Worm (Caenorhabditis elegans): Measurements from ENCODE around the gene Y39G8B.9.
"Not testable (repeated sequence)": the region's sequence is repeated elsewhere in the genome, so short reads cannot be mapped to it uniquely, and the experiment has no call there.

The Y39G8B.9 gene

ce11 chrII:13997477-13997876 lies 16.3 kb downstream of the Y39G8B.9 start, which contains the start of gene F01D5.1:
TSS of gene F01D5.1 (minus strand) at chrII:13997581.
- no peak for TF ChIP-seq let-526 (GFP tag; IDR thresholded peaks at IDR 0.05)
- TF ChIP-seq ztf-6 (GFP tag; IDR thresholded peaks at IDR 0.05) = no peak
- TF ChIP-seq Y79H2A.3 (GFP tag; conservative IDR thresholded peaks at IDR 0.05) = no peak
- no peak for TF ChIP-seq ceh-100 (GFP tag; IDR thresholded peaks at IDR 0.05)
- no peak for TF ChIP-seq Y95B8A.8 (GFP tag; IDR thresholded peaks at IDR 0.05)
- TF ChIP-seq dpff-1 (tag; optimal IDR thresholded peaks at IDR 0.05) = no peak
- no peak for TF ChIP-seq nhr-90 (tag; optimal IDR thresholded peaks at IDR 0.05)
- no peak for TF ChIP-seq zim-3 (tag; optimal IDR thresholded peaks at IDR 0.05)
- no peak for TF ChIP-seq snpc-4 (GFP tag; optimal IDR thresholded peaks at IDR 0.05)
- TF ChIP-seq snpc-4 (tag; optimal IDR thresholded peaks at IDR 0.05) = no peak
- TF ChIP-seq mel-28 (tag; optimal IDR thresholded peaks at IDR 0.05; ENCODE audit: borderline replicate concordance) = no peak
- no peak for TF ChIP-seq F22D6.2 (tag; optimal IDR thresholded peaks at IDR 0.05)
- no peak for TF ChIP-seq hmg-20 (GFP tag; IDR thresholded peaks at IDR 0.05)
- no peak for TF ChIP-seq nfya-2 (GFP tag; IDR thresholded peaks at IDR 0.05)
- TF ChIP-seq Y67H2A.10 (GFP tag; conservative IDR thresholded peaks at IDR 0.05) = no peak
- no peak for TF ChIP-seq K11D2.4 (GFP tag; IDR thresholded peaks at IDR 0.05)
- no peak for TF ChIP-seq snpc-3.4 (tag; optimal IDR thresholded peaks at IDR 0.05)
- TF ChIP-seq lin-54 (GFP tag; optimal IDR thresholded peaks at IDR 0.05) = no peak
- TF ChIP-seq cebp-1 (GFP tag; IDR thresholded peaks at IDR 0.05) = no peak
- no peak for TF ChIP-seq cebp-1 (tag; optimal IDR thresholded peaks at IDR 0.05)
- no peak for TF ChIP-seq atf-7 (tag; optimal IDR thresholded peaks at IDR 0.05)

DNA sequence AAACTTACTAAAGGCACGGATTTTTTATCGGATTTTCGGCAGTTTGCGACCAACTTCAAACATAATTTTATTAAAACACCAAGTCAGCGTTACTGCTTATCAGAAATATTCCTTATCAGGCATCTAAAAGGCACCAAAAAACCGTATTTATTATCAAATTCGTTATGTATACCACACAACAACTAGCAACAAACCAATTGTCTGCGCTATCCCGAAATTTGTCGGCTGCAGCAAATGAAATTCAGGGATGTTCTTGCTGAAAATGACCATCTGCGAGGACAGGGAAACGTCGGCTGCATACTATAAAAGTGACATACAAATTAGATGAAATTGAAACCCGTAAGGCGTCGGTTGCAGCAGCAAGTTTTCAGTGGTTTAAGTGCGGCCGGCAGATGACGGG lies 16.8 kb downstream of the Y39G8B.9 start:
- TF ChIP-seq F39B2.1 (GFP tag; IDR thresholded peaks at IDR 0.05) (no peak), madf-3 (GFP tag; IDR thresholded peaks at IDR 0.05) (no peak), nhr-80 (tag; optimal IDR thresholded peaks at IDR 0.05) (peak; percentile 20), egrh-3 (GFP tag; IDR thresholded peaks at IDR 0.05) (no peak), snpc-4 (GFP tag; optimal IDR thresholded peaks at IDR 0.05) (no peak), snpc-4 (tag; optimal IDR thresholded peaks at IDR 0.05) (peak in 2 of 4 experiments; percentile 48 to 76)

DNA sequence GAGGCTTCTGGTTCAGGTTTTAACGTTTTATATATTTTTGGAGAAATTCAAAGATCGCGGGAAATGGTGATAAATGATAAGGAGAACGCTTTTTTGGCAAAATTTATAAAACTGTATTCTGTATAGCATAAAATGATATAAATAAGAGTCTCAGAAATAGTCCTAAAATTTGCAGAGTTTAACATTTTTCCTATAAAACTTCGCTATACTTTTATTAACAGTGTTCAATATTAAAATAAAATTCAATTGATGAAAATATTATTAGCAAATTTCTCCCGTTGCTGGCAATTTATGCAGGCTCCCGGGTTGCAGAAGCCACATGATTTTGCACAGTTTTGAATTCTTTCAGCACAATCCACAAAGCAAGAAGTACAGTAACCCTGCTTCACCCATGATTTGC lies 17.8 kb downstream of the Y39G8B.9 start, which contains the start of gene F01D5.2:
F01D5.2 (minus strand) TSS at position 101 of the 400 bp plus-strand sequence.
- no peak for TF ChIP-seq athp-1 (tag; optimal IDR thresholded peaks at IDR 0.05)
- no peak for TF ChIP-seq lin-35 (GFP tag; optimal IDR thresholded peaks at IDR 0.05)
- TF ChIP-seq rcor-1 (GFP tag; IDR thresholded peaks at IDR 0.05) = no peak
- no peak for TF ChIP-seq snpc-1.1 (tag; optimal IDR thresholded peaks at IDR 0.05; ENCODE audit: insufficient read depth)
- TF ChIP-seq ceh-58 (GFP tag; IDR thresholded peaks at IDR 0.05) = no peak

DNA sequence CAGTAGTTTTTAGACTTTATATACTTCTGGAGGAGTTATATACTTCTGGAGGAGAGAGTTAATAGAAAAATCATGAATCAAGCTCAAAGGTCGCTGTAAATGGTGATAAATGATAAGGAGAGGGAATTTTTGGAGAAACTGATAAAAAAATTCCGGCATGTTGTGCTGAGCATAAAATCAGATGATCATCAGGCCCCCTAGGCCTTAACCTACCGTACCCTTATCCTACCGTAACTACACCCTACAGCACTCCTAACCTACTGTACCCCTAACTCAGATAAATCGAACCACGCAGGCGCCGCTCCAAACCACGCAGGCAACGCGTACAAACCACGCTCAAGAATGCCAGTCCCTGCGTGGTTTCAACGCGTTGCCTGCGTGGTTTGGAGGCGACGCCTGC lies 18.9 kb downstream of the Y39G8B.9 start, which contains the start of gene F01D5.3:
F01D5.3 (minus strand) TSS at position 101 of the 400 bp plus-strand sequence.
- not testable (repeated sequence) for TF ChIP-seq T26A5.8 (tag; optimal IDR thresholded peaks at IDR 0.05); egl-18 (GFP tag; IDR thresholded peaks at IDR 0.05); rpc-1 (optimal IDR thresholded peaks at IDR 0.05); rpc-1 (tag; optimal IDR thresholded peaks at IDR 0.05)

ce11 chrII:14002200-14002599 lies 21.0 kb downstream of the Y39G8B.9 start, which contains the start of gene F01D5.5:
TSS of gene F01D5.5 (minus strand) at chrII:14002300.
- TF ChIP-seq F52B5.7 (tag; optimal IDR thresholded peaks at IDR 0.05) (no peak), somi-1 (GFP tag; optimal IDR thresholded peaks at IDR 0.05) (no peak), C17E4.6 (GFP tag; IDR thresholded peaks at IDR 0.05) (no peak), sptf-2 (GFP tag; optimal IDR thresholded peaks at IDR 0.05) (no peak), xnd-1 (tag; optimal IDR thresholded peaks at IDR 0.05) (no peak), hsf-1 (GFP tag; IDR thresholded peaks at IDR 0.05) (no peak), F10E7.11 (tag; optimal IDR thresholded peaks at IDR 0.05) (no peak), bed-2 (GFP tag; IDR thresholded peaks at IDR 0.05) (no peak), nfya-2 (GFP tag; IDR thresholded peaks at IDR 0.05) (no peak), T26A5.8 (tag; optimal IDR thresholded peaks at IDR 0.05) (no peak), unc-130 (GFP tag; optimal IDR thresholded peaks at IDR 0.05) (no peak), Y95B8A.8 (GFP tag; IDR thresholded peaks at IDR 0.05) (no peak)

All from whole organism, young adult.